Fruit fly (Drosophila melanogaster): ENCODE results near the gene Bin1.

Bin1 gene

dm6 chr3R:16234298-16234697, 44.9 kb upstream of the Bin1 start (continued):
- TF ChIP-seq CG13296 (GFP tag; optimal IDR thresholded peaks at IDR 0.05) (no peak), klu (GFP tag; IDR thresholded peaks at IDR 0.05) (no peak), bowl (GFP tag; IDR thresholded peaks at IDR 0.05) (no peak), ind (GFP tag; optimal IDR thresholded peaks at IDR 0.05) (no peak), Lpt (GFP tag; optimal IDR thresholded peaks at IDR 0.05) (no peak), Xrp1 (GFP tag; IDR thresholded peaks at IDR 0.05) (no peak), ro (GFP tag; IDR thresholded peaks at IDR 0.05) (no peak), Deaf1 (tag; optimal IDR thresholded peaks at IDR 0.05) (peak; percentile 74), usp (GFP tag; optimal IDR thresholded peaks at IDR 0.05) (no peak), cg (GFP tag; optimal IDR thresholded peaks at IDR 0.05) (peak; percentile 16), Dfd (GFP tag; optimal IDR thresholded peaks at IDR 0.05) (no peak), Doc2 (GFP tag; IDR thresholded peaks at IDR 0.05) (no peak), CG2129 (GFP tag; IDR thresholded peaks at IDR 0.05; ENCODE audit: partially characterized antibody) (no peak), CHES-1-like (GFP tag; optimal IDR thresholded peaks at IDR 0.05) (peak; percentile 30), pros (GFP tag; optimal IDR thresholded peaks at IDR 0.05) (peak; percentile 17), CG13624 (GFP tag; optimal IDR thresholded peaks at IDR 0.05) (peak; percentile 9), wdn (GFP tag; IDR thresholded peaks at IDR 0.05) (no peak), zfh2 (GFP tag; optimal IDR thresholded peaks at IDR 0.05) (no peak), crp (GFP tag; optimal IDR thresholded peaks at IDR 0.05) (peak in 1 of 2 experiments; percentile 28), hth (optimal IDR thresholded peaks at IDR 0.05) (no peak), prd (optimal IDR thresholded peaks at IDR 0.05) (no peak), prd (GFP tag; IDR thresholded peaks at IDR 0.05) (no peak), slou (GFP tag; optimal IDR thresholded peaks at IDR 0.05) (no peak), gsb (GFP tag; IDR thresholded peaks at IDR 0.05) (no peak), CG18262 (tag; optimal IDR thresholded peaks at IDR 0.05) (no peak), kni (GFP tag; optimal IDR thresholded peaks at IDR 0.05) (no peak), CG2202 (tag; optimal IDR thresholded peaks at IDR 0.05) (no peak), ase (GFP tag; IDR thresholded peaks at IDR 0.05) (no peak), slbo (GFP tag; IDR thresholded peaks at IDR 0.05) (no peak), jigr1 (GFP tag; IDR thresholded peaks at IDR 0.05) (no peak), NC2α (GFP tag; optimal IDR thresholded peaks at IDR 0.05) (no peak)

dm6 chr3R:16232569-16232968, 43.2 kb upstream of the Bin1 start:
- TF ChIP-seq B-H2 (GFP tag; optimal IDR thresholded peaks at IDR 0.05) (no peak), bsh (GFP tag; optimal IDR thresholded peaks at IDR 0.05) (peak in 1 of 2 experiments; percentile 28), CG6854 (GFP tag; optimal IDR thresholded peaks at IDR 0.05) (no peak), nom (GFP tag; optimal IDR thresholded peaks at IDR 0.05) (peak; percentile 54), CG15073 (GFP tag; optimal IDR thresholded peaks at IDR 0.05) (no peak), CG5180 (GFP tag; optimal IDR thresholded peaks at IDR 0.05) (peak; percentile 37), Gug (GFP tag; IDR thresholded peaks at IDR 0.05) (no peak), lbe (GFP tag; optimal IDR thresholded peaks at IDR 0.05) (peak; percentile 25), btn (GFP tag; optimal IDR thresholded peaks at IDR 0.05) (no peak), az2 (GFP tag; optimal IDR thresholded peaks at IDR 0.05) (no peak)
